Fruit fly (Drosophila melanogaster) whole organism, embryonic: Measurements from ENCODE around the gene inc.

Experiments used
- Adf1 ChIP-seq: fragments of 200-800 bp; sonication (Bioruptor generic); IDR thresholded peaks from 2 replicates; pipeline ENCODE4 v1.3.6; 2022; ENCODE audit warnings: missing biosample characterization, missing genetic modification characterization
- B-H2 ChIP-seq: fragments of 200-800 bp; sonication (Bioruptor generic); optimal IDR thresholded peaks from 2 replicates; lab custom pipeline; 2018; ENCODE audit warnings: missing biosample characterization, mild to moderate bottlenecking, missing genetic modification characterization
- BEAF-32 ChIP-seq: fragments of 200-800 bp; sonication (Bioruptor generic); optimal IDR thresholded peaks from 3 replicates; lab custom pipeline; 2017; ENCODE audit warnings: missing biosample characterization, missing genetic modification characterization, mild to moderate bottlenecking, moderate library complexity, missing genetic modification reagents
- CG10274 ChIP-seq: fragments of 200-800 bp; sonication (Bioruptor generic); optimal IDR thresholded peaks from 3 replicates; lab custom pipeline; 2017; ENCODE audit warnings: missing biosample characterization, mild to moderate bottlenecking, missing genetic modification characterization
- CG10654 ChIP-seq: fragments of 200-800 bp; sonication (Bioruptor generic); optimal IDR thresholded peaks from 2 replicates; lab custom pipeline; 2016; ENCODE audit warnings: missing biosample characterization, missing genetic modification characterization
- CG12104 ChIP-seq: fragments of 200-800 bp; sonication (Bioruptor generic); optimal IDR thresholded peaks from 3 replicates; lab custom pipeline; 2016; ENCODE audit warnings: missing biosample characterization, missing genetic modification characterization
- CG12769 ChIP-seq: fragments of 200-800 bp; sonication (Bioruptor generic); optimal IDR thresholded peaks from 2 replicates; lab custom pipeline; 2019; ENCODE audit warnings: missing biosample characterization, mild to moderate bottlenecking, missing genetic modification characterization, moderate library complexity
- CG13894 ChIP-seq: fragments of 200-800 bp; sonication (Bioruptor generic); optimal IDR thresholded peaks from 3 replicates; lab custom pipeline; 2018; ENCODE audit warnings: missing biosample characterization, mild to moderate bottlenecking, missing genetic modification characterization, moderate library complexity
- CG1602 ChIP-seq: fragments of 200-800 bp; sonication (Bioruptor generic); optimal IDR thresholded peaks from 3 replicates; lab custom pipeline; 2016; ENCODE audit warnings: missing biosample characterization, missing genetic modification characterization
- CG16815 ChIP-seq: fragments of 200-800 bp; sonication (Bioruptor generic); optimal IDR thresholded peaks from 3 replicates; lab custom pipeline; 2017; ENCODE audit warnings: missing biosample characterization, mild to moderate bottlenecking, missing genetic modification characterization
- CG17186 ChIP-seq: fragments of 200-800 bp; sonication (Bioruptor generic); optimal IDR thresholded peaks from 3 replicates; lab custom pipeline; 2017; ENCODE audit warnings: missing biosample characterization, missing genetic modification reagents, missing genetic modification characterization
- CG18262 ChIP-seq: fragments of 200-800 bp; optimal IDR thresholded peaks from 3 replicates; lab custom pipeline; 2019; ENCODE audit warnings: missing biosample characterization, mild to moderate bottlenecking, missing genetic modification characterization, moderate library complexity
- CG1832 ChIP-seq: fragments of 200-800 bp; sonication (Bioruptor generic); optimal IDR thresholded peaks from 2 replicates; lab custom pipeline; 2017; ENCODE audit warnings: missing biosample characterization, mild to moderate bottlenecking, missing genetic modification characterization, inconsistent platforms
- CG2116 ChIP-seq: fragments of 200-800 bp; sonication (Bioruptor generic); optimal IDR thresholded peaks from 3 replicates; lab custom pipeline; 2018; ENCODE audit warnings: missing biosample characterization, mild to moderate bottlenecking, missing genetic modification characterization
- CG31224 ChIP-seq: fragments of 200-800 bp; sonication (Bioruptor generic); IDR thresholded peaks from 2 replicates; pipeline ENCODE4 v1.3.6; 2022; ENCODE audit warnings: missing biosample characterization, missing genetic modification characterization
- CG31388 ChIP-seq: fragments of 200-800 bp; sonication (Bioruptor generic); optimal IDR thresholded peaks from 2 replicates; lab custom pipeline; 2016; ENCODE audit warnings: missing biosample characterization, missing genetic modification characterization
- CG4282 ChIP-seq: fragments of 200-800 bp; sonication (Bioruptor generic); optimal IDR thresholded peaks from 2 replicates; lab custom pipeline; 2016; ENCODE audit warnings: missing biosample characterization, missing genetic modification characterization
- CG4617 ChIP-seq: fragments of 200-800 bp; sonication (Bioruptor generic); optimal IDR thresholded peaks from 3 replicates; lab custom pipeline; 2016; ENCODE audit warnings: missing biosample characterization, missing genetic modification characterization, borderline replicate concordance
- CG6813 ChIP-seq: fragments of 200-800 bp; sonication (Bioruptor generic); optimal IDR thresholded peaks from 2 replicates; lab custom pipeline; 2017; ENCODE audit warnings: missing biosample characterization, missing genetic modification characterization, mild to moderate bottlenecking, moderate library complexity, missing genetic modification reagents
- CG7963 ChIP-seq: fragments of 200-800 bp; sonication (Bioruptor generic); IDR thresholded peaks from 3 replicates; pipeline ENCODE4 v1.3.6; 2022; ENCODE audit warnings: missing biosample characterization, missing genetic modification characterization; ENCODE audit not compliant: partially characterized antibody
- CG8388 ChIP-seq: fragments of 200-800 bp; sonication (Bioruptor generic); optimal IDR thresholded peaks from 2 replicates; lab custom pipeline; 2019; ENCODE audit warnings: missing biosample characterization, mild to moderate bottlenecking, missing genetic modification characterization, moderate library complexity
- CG8765 ChIP-seq: fragments of 200-800 bp; sonication (Bioruptor generic); IDR thresholded peaks from 2 replicates; pipeline ENCODE4 v1.3.6; 2022; ENCODE audit warnings: missing biosample characterization, missing genetic modification characterization
- D19B ChIP-seq: fragments of 200-800 bp; sonication (Bioruptor generic); optimal IDR thresholded peaks from 2 replicates; lab custom pipeline; 2017; ENCODE audit warnings: missing biosample characterization, mild to moderate bottlenecking, missing genetic modification characterization
- E2f2 ChIP-seq: fragments of 200-800 bp; sonication (Bioruptor generic); IDR thresholded peaks from 2 replicates; pipeline ENCODE4 v1.3.6; 2022; ENCODE audit warnings: missing biosample characterization, missing genetic modification characterization
- ERR ChIP-seq: fragments of 200-800 bp; sonication (Bioruptor generic); optimal IDR thresholded peaks from 2 replicates; lab custom pipeline; 2016; ENCODE audit warnings: missing biosample characterization, missing genetic modification characterization
- Fer3 ChIP-seq: fragments of 200-800 bp; sonication (Bioruptor generic); optimal IDR thresholded peaks from 2 replicates; lab custom pipeline; 2018; ENCODE audit warnings: missing biosample characterization, mild to moderate bottlenecking, missing genetic modification characterization, moderate library complexity
- HmgZ ChIP-seq: fragments of 200-800 bp; sonication (Bioruptor generic); optimal IDR thresholded peaks from 2 replicates; lab custom pipeline; 2018; ENCODE audit warnings: missing biosample characterization, mild to moderate bottlenecking, missing genetic modification characterization
- Hr51 ChIP-seq, 2 experiments: fragments of 200-800 bp; sonication (Bioruptor generic); optimal IDR thresholded peaks; 2 replicates in 1 of 2; 3 replicates in 1 of 2; lab custom pipeline; 2016 to 2018; ENCODE audit warnings: missing biosample characterization in 2 of 2, missing genetic modification characterization in 2 of 2, mild to moderate bottlenecking in 1 of 2, moderate library complexity in 1 of 2
- Lim3 ChIP-seq: fragments of 200-800 bp; sonication (Bioruptor generic); IDR thresholded peaks from 2 replicates; pipeline ENCODE4 v1.3.6; 2022; ENCODE audit warnings: missing biosample characterization, missing genetic modification characterization
- MBD-R2 ChIP-seq: fragments of 200-800 bp; sonication (Bioruptor generic); IDR thresholded peaks from 2 replicates; pipeline ENCODE4 v1.3.6; 2022; ENCODE audit warnings: missing biosample characterization, missing genetic modification characterization
- NK7.1 ChIP-seq: fragments of 200-800 bp; sonication (Bioruptor generic); optimal IDR thresholded peaks from 3 replicates; lab custom pipeline; 2016; ENCODE audit warnings: missing biosample characterization, missing genetic modification characterization
- TFAM ChIP-seq: fragments of 200-800 bp; sonication (Bioruptor generic); optimal IDR thresholded peaks from 2 replicates; lab custom pipeline; 2017; ENCODE audit warnings: missing biosample characterization, missing genetic modification characterization, inconsistent platforms
- ash1 ChIP-seq: fragments of 200-800 bp; sonication (Bioruptor generic); optimal IDR thresholded peaks from 2 replicates; lab custom pipeline; 2018; ENCODE audit warnings: missing biosample characterization, mild to moderate bottlenecking, missing genetic modification characterization
- chinmo ChIP-seq: fragments of 200-800 bp; sonication (Bioruptor generic); IDR thresholded peaks from 4 replicates; pipeline ENCODE4 v1.3.6; 2022; ENCODE audit warnings: missing biosample characterization, missing genetic modification characterization; ENCODE audit not compliant: partially characterized antibody
- chm ChIP-seq: fragments of 200-800 bp; sonication (Bioruptor generic); IDR thresholded peaks from 2 replicates; pipeline ENCODE4 v1.3.6; 2022; ENCODE audit warnings: missing biosample characterization, missing genetic modification characterization
- corto ChIP-seq: fragments of 200-800 bp; sonication (Bioruptor generic); optimal IDR thresholded peaks from 2 replicates; lab custom pipeline; 2016; ENCODE audit warnings: missing biosample characterization, mild to moderate bottlenecking, missing genetic modification characterization, moderate library complexity
- croc ChIP-seq: fragments of 200-800 bp; sonication (Bioruptor generic); conservative IDR thresholded peaks from 3 replicates; pipeline ENCODE4 v1.3.6; 2022; ENCODE audit warnings: missing biosample characterization, missing genetic modification characterization
- crol ChIP-seq: fragments of 200-800 bp; sonication (Bioruptor generic); IDR thresholded peaks from 2 replicates; pipeline ENCODE4 v1.3.6; 2022; ENCODE audit warnings: missing biosample characterization, missing genetic modification characterization
- dimm ChIP-seq: fragments of 200-800 bp; sonication (Bioruptor generic); IDR thresholded peaks from 2 replicates; pipeline ENCODE4 v1.3.6; 2022; ENCODE audit warnings: missing biosample characterization, missing genetic modification characterization
- fd102C ChIP-seq: fragments of 200-800 bp; sonication (Bioruptor generic); optimal IDR thresholded peaks from 2 replicates; lab custom pipeline; 2018; ENCODE audit warnings: missing biosample characterization, mild to moderate bottlenecking, missing genetic modification characterization, moderate library complexity
- fu2 ChIP-seq: fragments of 200-800 bp; sonication (Bioruptor generic); optimal IDR thresholded peaks from 2 replicates; lab custom pipeline; 2016; ENCODE audit warnings: missing biosample characterization, missing genetic modification characterization
- insv ChIP-seq, 2 experiments: fragments of 200-800 bp; sonication (Bioruptor generic); optimal IDR thresholded peaks; 3 replicates each; lab custom pipeline; 2016 to 2018; ENCODE audit warnings: missing biosample characterization in 2 of 2, missing genetic modification characterization in 2 of 2
- p53 ChIP-seq: fragments of 200-800 bp; sonication (Bioruptor generic); optimal IDR thresholded peaks from 2 replicates; lab custom pipeline; 2016; ENCODE audit warnings: missing biosample characterization, missing genetic modification characterization
- psq ChIP-seq: fragments of 200-800 bp; sonication (Bioruptor generic); optimal IDR thresholded peaks from 2 replicates; lab custom pipeline; 2017; ENCODE audit warnings: missing biosample characterization, missing genetic modification characterization
- ranshi ChIP-seq: fragments of 200-800 bp; sonication (Bioruptor generic); IDR thresholded peaks from 2 replicates; pipeline ENCODE4 v1.3.6; 2022; ENCODE audit warnings: missing biosample characterization, missing genetic modification characterization
- sens ChIP-seq: fragments of 200-800 bp; sonication (Bioruptor generic); peaks from one replicate; lab custom pipeline; 2016; ENCODE audit warnings: missing biosample characterization, missing genetic modification characterization
- slp2 ChIP-seq: fragments of 200-800 bp; sonication (Bioruptor generic); optimal IDR thresholded peaks from 2 replicates; lab custom pipeline; 2016; ENCODE audit warnings: missing biosample characterization, missing genetic modification characterization
- sr ChIP-seq: fragments of 200-800 bp; sonication (Bioruptor generic); IDR thresholded peaks from 3 replicates; pipeline ENCODE4 v1.3.6; 2022; ENCODE audit warnings: missing biosample characterization, missing genetic modification characterization
- tap ChIP-seq: fragments of 200-800 bp; optimal IDR thresholded peaks from 3 replicates; lab custom pipeline; 2019; ENCODE audit warnings: missing biosample characterization, mild to moderate bottlenecking, missing genetic modification characterization, moderate library complexity
- usp ChIP-seq: fragments of >200 bp; optimal IDR thresholded peaks from 2 replicates; lab custom pipeline; 2017; ENCODE audit warnings: missing biosample characterization, missing genetic modification characterization

Gene inc

dm6 chrX:1482840-1483518 lies at the start of gene inc, which contains the start of gene sta:
TSS of gene inc (plus strand) at chrX:1483479.
TSS of gene sta (minus strand) at chrX:1483413.
- TF ChIP-seq CG1602 (GFP tag; lab: Kevin White, UChicago) (no peak), Lim3 (GFP tag; lab: Robert Waterston, UW) (no peak), chm (peak; percentile 61), p53 (peak; percentile 66), CG12104 (GFP tag; lab: Kevin White, UChicago) (peak; percentile 61), slp2 (GFP tag; lab: Kevin White, UChicago) (peak; percentile 16), CG1832 (GFP tag; lab: Kevin White, UChicago) (no peak), TFAM (GFP tag; lab: Kevin White, UChicago) (no peak), CG8388 (peak; percentile 55), CG31388 (GFP tag; lab: Kevin White, UChicago) (peak; percentile 2), ERR (GFP tag; lab: Kevin White, UChicago) (no peak), tap (peak; percentile 35), CG4282 (GFP tag; lab: Kevin White, UChicago) (no peak), sr (GFP tag; lab: Robert Waterston, UW) (0 out of 3 replicates have a peak, but pooled peaks have one; percentile 8), crol (GFP tag; lab: Robert Waterston, UW) (no peak), croc (GFP tag; lab: Robert Waterston, UW) (no peak; the same call in 2 of the 3 replicates), fu2 (GFP tag; lab: Kevin White, UChicago) (peak; percentile 40), fd102C (GFP tag; lab: Kevin White, UChicago) (no peak), MBD-R2 (GFP tag; lab: Robert Waterston, UW) (peak; percentile 61), ash1 (GFP tag; lab: Kevin White, UChicago) (peak; percentile 81), sens (GFP tag; lab: Kevin White, UChicago) (peak; percentile 76), corto (GFP tag; lab: Kevin White, UChicago) (no peak), HmgZ (tag; lab: Kevin White, UChicago) (peak; percentile 85), CG16815 (GFP tag; lab: Kevin White, UChicago) (no peak), NK7.1 (no peak), Adf1 (GFP tag; lab: Robert Waterston, UW) (peak; percentile 53), CG7963 (GFP tag; lab: Robert Waterston, UW) (no peak), ranshi (GFP tag; lab: Robert Waterston, UW) (peak; percentile 52; the same call in 1 of the 2 replicates), CG10654 (GFP tag; lab: Kevin White, UChicago) (no peak), Fer3 (tag; lab: Kevin White, UChicago) (peak; percentile 68), CG10274 (GFP tag; lab: Kevin White, UChicago) (peak; percentile 60), CG8765 (GFP tag; lab: Robert Waterston, UW) (no peak), CG2116 (peak; percentile 81), usp (GFP tag; lab: Kevin White, UChicago) (no peak), chinmo (peak; percentile 69; the same call in 2 of the 4 replicates), CG6813 (GFP tag; lab: Kevin White, UChicago) (peak; percentile 86), D19B (GFP tag; lab: Kevin White, UChicago) (peak; percentile 54), insv (GFP tag; optimal IDR thresholded peaks at IDR 0.05; lab: Kevin White, UChicago) (peak in 1 of 2 experiments; percentile 59), CG4617 (peak; percentile 49), psq (GFP tag; lab: Kevin White, UChicago) (no peak), Hr51 (GFP tag; optimal IDR thresholded peaks at IDR 0.05; lab: Kevin White, UChicago) (peak; percentile 53), CG13894 (tag; lab: Kevin White, UChicago) (peak; percentile 72), E2f2 (peak; percentile 92), BEAF-32 (GFP tag; lab: Kevin White, UChicago) (peak; percentile 74), dimm (GFP tag; lab: Robert Waterston, UW) (no peak), CG18262 (tag; lab: Kevin White, UChicago) (peak; percentile 63), CG17186 (peak; percentile 84), CG31224 (peak; percentile 35), CG12769 (tag; lab: Kevin White, UChicago) (no peak), B-H2 (peak; percentile 81)
